Worm (Caenorhabditis elegans) whole organism, late embryonic: Measurements from ENCODE around the gene C06C6.9.

Experiments
- K02D7.2 ChIP-seq: sonication (generic microtip); optimal IDR thresholded peaks from 2 replicates; lab custom pipeline; 2017; ENCODE audit warnings: mild to moderate bottlenecking, missing genetic modification characterization, missing compliant biosample characterization
- fkh-10 ChIP-seq: fragments of 150-350 bp; optimal IDR thresholded peaks from 2 replicates; lab custom pipeline; 2014; ENCODE audit warnings: missing biosample characterization, missing genetic modification reagents, missing genetic modification characterization
- pat-9 ChIP-seq: fragments of 200-800 bp; sonication (Bioruptor generic); optimal IDR thresholded peaks from 2 replicates; lab custom pipeline; 2018; ENCODE audit warnings: mild to moderate bottlenecking, missing genetic modification characterization, moderate library complexity, missing compliant biosample characterization

DNA sequence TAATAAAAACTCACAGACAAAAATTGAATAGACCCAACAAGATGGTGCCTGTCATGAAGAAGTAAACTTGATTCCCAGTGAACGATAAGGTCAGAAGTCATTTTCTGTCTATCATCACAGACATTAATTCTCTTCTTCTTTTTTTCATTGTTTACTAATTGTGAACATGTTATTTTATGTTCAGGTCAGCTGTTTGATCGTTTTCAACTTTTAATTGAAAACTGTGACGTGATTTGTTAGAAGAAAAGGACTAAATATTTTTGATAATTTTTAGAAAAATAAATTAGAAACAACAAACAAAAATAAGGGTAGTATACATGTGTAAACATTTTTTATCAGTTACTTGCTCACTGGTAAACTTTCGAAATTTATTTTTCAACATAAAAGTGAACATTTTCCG is 26.9 kb downstream of the C06C6.9 start, which contains the start of gene F36G9.7:
- TF ChIP-seq fkh-10 (GFP tag; lab: Kevin White, UChicago) (no peak), pat-9 (tag; lab: Kevin White, UChicago) (no peak), K02D7.2 (tag; lab: Kevin White, UChicago) (no peak)
